Worm (Caenorhabditis elegans): ENCODE data around the gene hrpf-2.

hrpf-2 gene

ce11 chrIV:6323654-6324224 lies 52.6 kb downstream of the hrpf-2 start, which contains the start of gene sqd-1 (continued):
- TF ChIP-seq atf-7 (tag; optimal IDR thresholded peaks at IDR 0.05) (peak; percentile 78), let-607 (tag; optimal IDR thresholded peaks at IDR 0.05) (peak; percentile 84 to 93), ZK185.1 (tag; optimal IDR thresholded peaks at IDR 0.05; ENCODE audit: poor library complexity, severe bottlenecking) (peak; percentile 82), B0261.1 (tag; optimal IDR thresholded peaks at IDR 0.05) (peak; percentile 16), ceh-58 (GFP tag; IDR thresholded peaks at IDR 0.05) (no peak), Y67H2A.10 (GFP tag; conservative IDR thresholded peaks at IDR 0.05) (peak; percentile 84), ceh-100 (GFP tag; IDR thresholded peaks at IDR 0.05) (peak; percentile 87), F33H1.4 (GFP tag; IDR thresholded peaks at IDR 0.05) (peak; percentile 100), cebp-2 (GFP tag; IDR thresholded peaks at IDR 0.05) (peak; percentile 65; the same call in 1 of the 2 replicates), fkh-3 (tag; optimal IDR thresholded peaks at IDR 0.05) (no peak), nhr-179 (tag; optimal IDR thresholded peaks at IDR 0.05) (no peak), nfya-2 (GFP tag; IDR thresholded peaks at IDR 0.05) (no peak), repo-1 (tag; optimal IDR thresholded peaks at IDR 0.05) (peak; percentile 90), B0035.1 (tag; optimal IDR thresholded peaks at IDR 0.05) (peak; percentile 30), Y56A3A.18 (GFP tag; IDR thresholded peaks at IDR 0.05) (peak; percentile 91), ceh-91 (GFP tag; IDR thresholded peaks at IDR 0.05) (peak; percentile 89), bed-1 (GFP tag; IDR thresholded peaks at IDR 0.05) (0 out of 2 replicates have a peak, but pooled peaks have one; percentile 33), lsy-27 (tag; optimal IDR thresholded peaks at IDR 0.05; ENCODE audit: borderline replicate concordance, insufficient read depth) (peak; percentile 2), K12H6.12 (tag; optimal IDR thresholded peaks at IDR 0.05) (peak; percentile 91), C06A6.2 (GFP tag; conservative IDR thresholded peaks at IDR 0.05) (peak; percentile 90), akir-1 (GFP tag; optimal IDR thresholded peaks at IDR 0.05) (no peak), rpc-1 (optimal IDR thresholded peaks at IDR 0.05) (peak; percentile 14), rpc-1 (tag; optimal IDR thresholded peaks at IDR 0.05) (no peak), zim-3 (tag; optimal IDR thresholded peaks at IDR 0.05) (peak; percentile 89), mes-4 (tag; optimal IDR thresholded peaks at IDR 0.05) (no peak), T07F8.4 (tag; optimal IDR thresholded peaks at IDR 0.05) (no peak), Y53F4B.3 (GFP tag; IDR thresholded peaks at IDR 0.05) (peak; percentile 81), F57C9.4 (tag; optimal IDR thresholded peaks at IDR 0.05) (peak; percentile 79), attf-3 (GFP tag; conservative IDR thresholded peaks at IDR 0.05) (peak; percentile 75), mcd-1 (GFP tag; IDR thresholded peaks at IDR 0.05) (peak; percentile 94), dpff-1 (tag; optimal IDR thresholded peaks at IDR 0.05) (no peak), ekl-4 (GFP tag; IDR thresholded peaks at IDR 0.05) (peak; percentile 93), lin-40 (tag; optimal IDR thresholded peaks at IDR 0.05) (peak; percentile 96), rec-8 (tag; optimal IDR thresholded peaks at IDR 0.05) (peak in 1 of 2 experiments; percentile 7), F23B12.7 (tag; optimal IDR thresholded peaks at IDR 0.05; ENCODE audit: insufficient read depth) (peak; percentile 93), snpc-4 (GFP tag; optimal IDR thresholded peaks at IDR 0.05) (peak; percentile 79), snpc-4 (tag; optimal IDR thresholded peaks at IDR 0.05) (peak; percentile 83 to 91 (median 86)), madf-3 (GFP tag; IDR thresholded peaks at IDR 0.05) (peak; percentile 91), attf-5 (GFP tag; optimal IDR thresholded peaks at IDR 0.05) (peak; percentile 88), ztf-25 (GFP tag; IDR thresholded peaks at IDR 0.05) (peak; percentile 60; the same call in 1 of the 2 replicates), ets-4 (GFP tag; optimal IDR thresholded peaks at IDR 0.05) (no peak), sptf-2 (GFP tag; optimal IDR thresholded peaks at IDR 0.05) (no peak), egl-44 (GFP tag; IDR thresholded peaks at IDR 0.05) (peak; percentile 86; the same call in 1 of the 2 replicates), mxl-1 (tag; optimal IDR thresholded peaks at IDR 0.05) (no peak), hlh-12 (tag; optimal IDR thresholded peaks at IDR 0.05) (no peak), zfh-2 (GFP tag; conservative IDR thresholded peaks at IDR 0.05) (peak; percentile 90), hrde-1 (tag; optimal IDR thresholded peaks at IDR 0.05; ENCODE audit: borderline replicate concordance) (peak; percentile 88), ceh-27 (GFP tag; optimal IDR thresholded peaks at IDR 0.05) (peak; percentile 96)
